Fruit fly (Drosophila melanogaster) whole organism: Measurements from ENCODE around the gene CG10063.

Source experiments
- CG8478 ChIP-seq: fragments of >200 bp; optimal IDR thresholded peaks from 2 replicates; lab custom pipeline; 2018; ENCODE audit warnings: inconsistent platforms
- Dll ChIP-seq: fragments of >200 bp; optimal IDR thresholded peaks from 2 replicates; lab custom pipeline; 2017
- EcR ChIP-seq, 2 experiments: fragments of >200 bp; optimal IDR thresholded peaks; 2 replicates each; lab custom pipeline; 2017; ENCODE audit warnings: missing biosample characterization in 2 of 2, missing genetic modification characterization in 2 of 2, missing genetic modification reagents in 2 of 2
- pan ChIP-seq: fragments of >200 bp; optimal IDR thresholded peaks from 2 replicates; lab custom pipeline; 2017
- psq ChIP-seq: fragments of >200 bp; optimal IDR thresholded peaks from 2 replicates; lab custom pipeline; 2017
- usp ChIP-seq: fragments of >200 bp; optimal IDR thresholded peaks from 2 replicates; lab custom pipeline; 2017; ENCODE audit warnings: missing biosample characterization, missing genetic modification characterization, mixed read lengths

The CG10063 gene

DNA sequence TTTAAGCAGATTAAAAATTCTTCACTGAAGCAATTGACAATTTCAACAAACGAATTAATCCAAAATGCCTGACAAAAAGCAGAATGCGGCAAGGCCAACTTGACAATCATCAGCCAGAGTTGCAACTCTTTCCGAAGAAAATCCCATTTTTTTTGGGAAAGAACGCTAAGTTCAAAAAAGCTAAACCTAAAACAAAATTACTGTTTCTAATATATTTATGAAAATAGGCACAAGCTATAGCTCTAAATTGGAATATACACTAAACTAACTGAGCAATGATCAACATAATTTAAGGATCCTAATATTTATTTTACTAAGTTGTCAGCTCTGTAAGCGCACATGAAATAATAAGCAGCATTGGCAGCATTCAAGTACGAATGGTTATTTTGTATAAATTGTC, at the start of gene CG10063:
TSS of gene CG10063 (minus strand) at position 101 of the 400 bp plus-strand sequence.
- TF ChIP-seq CG8478 (lab: Kevin White, UChicago) (no peak), usp (GFP tag; lab: Kevin White, UChicago) (no peak), psq (lab: Kevin White, UChicago) (no peak), EcR (GFP tag; optimal IDR thresholded peaks at IDR 0.05; lab: Kevin White, UChicago) (no peak), pan (lab: Kevin White, UChicago) (no peak), Dll (lab: Kevin White, UChicago) (no peak)

DNA sequence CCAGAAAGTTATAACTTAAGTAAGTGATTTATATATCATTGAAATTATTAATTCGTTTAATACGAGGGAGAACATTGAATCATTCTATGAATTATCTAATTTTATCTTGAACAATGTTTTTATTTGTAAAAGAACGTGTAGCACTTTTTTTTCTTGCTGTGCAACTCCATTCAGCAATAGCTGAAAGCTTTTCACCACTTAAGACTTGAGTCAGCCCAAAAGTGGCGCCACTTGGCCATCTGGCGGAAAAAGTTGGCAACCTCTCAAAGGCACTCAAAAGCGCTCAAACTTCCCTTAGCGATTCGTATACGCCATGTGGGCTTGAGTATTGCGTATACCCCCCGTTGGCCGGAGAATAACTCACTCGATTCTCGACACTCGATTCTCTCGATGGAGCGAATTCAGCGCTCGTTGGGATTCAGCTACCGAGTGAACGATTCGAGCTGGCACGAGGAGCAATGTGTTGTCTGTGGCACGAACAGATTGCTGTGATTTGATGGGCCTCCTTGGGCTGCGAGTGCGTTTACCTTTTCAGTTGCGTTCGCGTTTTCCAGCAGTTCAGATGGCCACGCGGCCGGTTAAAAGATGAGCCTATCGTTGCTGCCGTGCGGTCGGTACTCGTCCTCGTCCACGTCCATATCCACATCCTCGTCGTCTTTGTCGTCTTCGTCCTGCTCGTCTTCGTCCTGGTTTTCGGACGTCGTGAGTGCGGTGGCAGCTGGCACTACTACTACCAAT, 41.5 kb upstream of the CG10063 start:
- TF ChIP-seq CG8478 (lab: Kevin White, UChicago) (no peak), Dll (lab: Kevin White, UChicago) (no peak), EcR (GFP tag; optimal IDR thresholded peaks at IDR 0.05; lab: Kevin White, UChicago) (no peak), pan (lab: Kevin White, UChicago) (no peak), usp (GFP tag; lab: Kevin White, UChicago) (no peak), psq (lab: Kevin White, UChicago) (no peak)

DNA sequence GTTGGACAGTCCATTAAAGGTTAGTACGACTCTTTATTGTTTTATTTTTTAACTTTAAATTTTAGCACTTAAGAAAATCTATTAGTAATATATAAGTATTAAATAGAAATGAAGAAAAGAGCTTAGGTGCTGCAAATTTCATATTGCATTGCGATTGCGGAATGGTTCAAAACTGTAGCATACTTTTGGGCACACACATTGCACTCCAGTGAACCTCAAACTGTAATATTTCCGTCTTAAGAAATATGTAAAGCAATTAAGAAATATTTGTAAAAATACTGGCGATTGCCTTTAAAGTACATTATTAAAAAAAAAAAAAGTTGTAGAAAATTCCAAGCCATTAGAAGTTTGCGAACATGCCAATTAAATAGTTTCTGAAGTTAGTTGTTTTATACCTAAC, 40.0 kb upstream of the CG10063 start:
- TF ChIP-seq pan (lab: Kevin White, UChicago) (no peak), Dll (lab: Kevin White, UChicago) (no peak), usp (GFP tag; lab: Kevin White, UChicago) (no peak), psq (lab: Kevin White, UChicago) (no peak), CG8478 (lab: Kevin White, UChicago) (no peak), EcR (GFP tag; optimal IDR thresholded peaks at IDR 0.05; lab: Kevin White, UChicago) (no peak)

DNA sequence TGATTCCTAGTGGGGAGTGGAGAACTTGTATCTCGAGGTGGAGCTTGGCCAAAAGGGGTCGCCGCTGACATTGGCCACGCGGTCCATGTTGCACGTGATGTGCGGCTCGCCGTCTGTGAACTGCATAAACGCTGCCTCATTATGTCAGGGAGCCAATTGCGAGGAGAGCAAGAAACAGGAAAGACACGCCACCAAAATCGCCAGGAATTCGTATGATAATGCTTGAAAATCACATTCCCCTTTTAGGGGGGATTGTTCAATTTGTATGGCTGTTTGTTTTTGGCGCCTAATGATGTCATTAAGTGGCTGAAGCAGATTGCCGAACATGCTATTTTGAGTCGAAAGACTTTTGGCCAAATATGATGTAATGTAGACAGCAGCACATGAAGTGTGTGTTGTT, 37.6 kb upstream of the CG10063 start:
- no peak for TF ChIP-seq usp (GFP tag; lab: Kevin White, UChicago)
- no peak for TF ChIP-seq Dll (lab: Kevin White, UChicago)
- no peak for TF ChIP-seq pan (lab: Kevin White, UChicago)
- no peak for TF ChIP-seq EcR (GFP tag; optimal IDR thresholded peaks at IDR 0.05; lab: Kevin White, UChicago)
- no peak for TF ChIP-seq psq (lab: Kevin White, UChicago)

DNA sequence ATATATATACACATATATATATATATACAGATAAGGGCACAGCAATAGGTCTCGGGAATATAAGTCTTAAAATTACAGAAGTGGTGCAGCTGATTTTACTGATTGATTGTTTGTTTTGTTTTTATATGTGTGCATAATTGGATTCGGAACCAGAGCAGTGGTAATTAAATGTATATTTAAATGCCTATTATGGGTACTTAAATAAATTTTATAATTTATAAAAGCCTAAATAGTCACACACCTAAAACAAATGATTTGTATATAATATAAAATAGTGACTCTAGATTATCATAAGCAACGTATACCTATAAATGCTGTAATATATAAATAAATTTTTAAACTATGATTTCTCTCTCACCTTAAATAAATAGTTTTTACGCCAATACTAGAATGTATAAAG, 37.1 kb upstream of the CG10063 start:
- TF ChIP-seq pan (lab: Kevin White, UChicago) (no peak), CG8478 (lab: Kevin White, UChicago) (no peak), psq (lab: Kevin White, UChicago) (no peak), EcR (GFP tag; optimal IDR thresholded peaks at IDR 0.05; lab: Kevin White, UChicago) (no peak), Dll (lab: Kevin White, UChicago) (no peak), usp (GFP tag; lab: Kevin White, UChicago) (no peak)

DNA sequence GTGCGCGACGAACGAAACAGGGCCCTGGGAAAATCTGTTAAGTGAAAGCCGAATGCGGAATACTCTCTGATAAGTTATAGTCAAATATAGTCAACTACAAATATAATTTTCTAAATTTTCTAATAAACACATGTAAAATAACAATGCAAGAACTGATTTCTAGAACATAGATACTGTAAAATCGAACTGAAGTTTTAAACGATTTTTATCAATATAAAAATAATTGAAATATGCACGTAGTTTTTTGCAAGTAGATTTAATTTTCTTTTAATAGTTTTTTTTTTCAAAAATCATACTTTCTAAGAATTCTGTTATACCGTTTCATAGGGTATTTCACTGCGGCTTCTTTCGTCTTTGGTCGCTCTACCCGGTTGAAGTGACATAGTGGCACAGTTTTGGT, 36.1 kb upstream of the CG10063 start:
- TF ChIP-seq CG8478 (lab: Kevin White, UChicago): no peak
- TF ChIP-seq EcR (GFP tag; optimal IDR thresholded peaks at IDR 0.05; lab: Kevin White, UChicago): no peak

DNA sequence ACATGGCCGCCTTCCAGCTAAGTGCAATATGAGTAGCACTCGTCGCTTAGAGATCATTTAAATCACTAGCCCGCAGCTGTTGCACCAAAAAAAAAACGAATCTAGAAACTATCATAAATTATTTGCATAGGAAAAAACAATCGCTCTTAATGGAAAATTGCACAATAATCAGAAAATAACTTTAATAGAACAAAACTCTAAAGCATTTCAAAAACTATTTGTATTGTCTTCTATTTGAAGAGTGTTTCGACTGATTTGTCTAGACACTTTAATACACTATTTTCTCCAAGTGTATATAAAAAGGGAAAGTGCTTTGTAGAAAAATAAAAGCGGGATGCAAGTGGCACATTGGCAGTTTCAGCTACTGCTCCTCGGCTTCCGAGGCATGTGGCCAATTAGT, 34.2 kb upstream of the CG10063 start:
- no peak for TF ChIP-seq Dll (lab: Kevin White, UChicago)
- no peak for TF ChIP-seq CG8478 (lab: Kevin White, UChicago)
- no peak for TF ChIP-seq psq (lab: Kevin White, UChicago)
- TF ChIP-seq usp (GFP tag; lab: Kevin White, UChicago): no peak
- no peak for TF ChIP-seq EcR (GFP tag; optimal IDR thresholded peaks at IDR 0.05; lab: Kevin White, UChicago)
- no peak for TF ChIP-seq pan (lab: Kevin White, UChicago)

DNA sequence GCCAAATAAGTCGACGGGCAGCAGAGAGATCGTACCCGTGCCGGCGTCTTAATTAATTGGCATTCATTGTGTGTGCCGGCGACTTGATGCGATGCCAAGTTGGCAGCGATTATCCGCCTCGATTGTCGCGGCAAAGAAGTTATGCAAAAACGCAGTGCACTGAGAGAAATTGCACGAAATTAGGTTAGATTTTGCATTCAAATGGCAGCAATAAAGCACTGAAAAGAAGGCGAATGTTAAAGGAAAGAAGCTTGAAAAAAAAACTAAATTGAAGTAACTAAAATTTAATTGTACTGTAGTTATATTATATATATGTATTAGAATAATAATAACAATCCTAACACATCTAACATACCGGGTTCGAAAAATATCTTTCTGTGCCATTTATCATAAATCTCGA, 30.9 kb upstream of the CG10063 start:
- TF ChIP-seq Dll (lab: Kevin White, UChicago) (no peak), usp (GFP tag; lab: Kevin White, UChicago) (no peak)

DNA sequence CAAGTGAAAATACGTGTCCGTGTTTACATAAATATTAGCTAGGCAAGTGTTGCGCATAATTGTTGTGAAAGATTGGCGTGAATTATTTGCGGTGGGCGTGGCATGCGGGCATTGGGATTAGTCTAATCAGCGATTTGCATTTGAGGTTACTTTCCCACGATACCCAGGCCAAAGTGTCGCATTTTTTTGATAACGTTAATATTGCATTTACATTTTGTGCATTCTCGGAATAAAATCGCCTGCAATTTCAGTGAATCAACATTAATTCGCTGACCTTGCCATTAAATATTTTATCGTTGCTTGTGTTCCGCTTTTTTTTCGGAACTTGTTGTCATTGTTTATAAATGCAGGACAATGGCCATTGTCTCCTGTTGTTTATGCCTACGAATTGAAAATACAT, 30.1 kb upstream of the CG10063 start:
- TF ChIP-seq usp (GFP tag; lab: Kevin White, UChicago): no peak
- no peak for TF ChIP-seq CG8478 (lab: Kevin White, UChicago)
- no peak for TF ChIP-seq Dll (lab: Kevin White, UChicago)
- no peak for TF ChIP-seq psq (lab: Kevin White, UChicago)
- TF ChIP-seq EcR (GFP tag; optimal IDR thresholded peaks at IDR 0.05; lab: Kevin White, UChicago): no peak
- no peak for TF ChIP-seq pan (lab: Kevin White, UChicago)

DNA sequence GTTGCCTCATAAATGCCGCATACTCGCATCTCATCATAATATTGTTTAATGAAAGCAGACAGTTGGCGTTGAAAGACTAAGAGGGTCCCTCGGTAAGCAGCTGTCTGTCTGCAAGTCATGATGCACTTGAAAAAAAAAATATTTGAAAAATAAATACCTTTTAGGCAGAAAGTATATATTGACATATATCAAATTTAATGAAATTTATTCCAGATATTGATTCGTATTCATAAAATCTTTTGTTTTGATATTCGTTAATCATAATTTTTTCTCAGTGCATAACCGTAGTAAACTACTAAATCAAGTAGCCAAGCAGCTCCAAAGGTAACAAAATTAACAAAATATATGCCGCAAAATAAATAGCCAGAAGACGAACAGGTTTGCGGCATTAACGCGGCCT, 29.6 kb upstream of the CG10063 start:
- TF ChIP-seq Dll (lab: Kevin White, UChicago) (no peak), psq (lab: Kevin White, UChicago) (no peak), CG8478 (lab: Kevin White, UChicago) (no peak), EcR (GFP tag; optimal IDR thresholded peaks at IDR 0.05; lab: Kevin White, UChicago) (no peak), pan (lab: Kevin White, UChicago) (no peak), usp (GFP tag; lab: Kevin White, UChicago) (no peak)

DNA sequence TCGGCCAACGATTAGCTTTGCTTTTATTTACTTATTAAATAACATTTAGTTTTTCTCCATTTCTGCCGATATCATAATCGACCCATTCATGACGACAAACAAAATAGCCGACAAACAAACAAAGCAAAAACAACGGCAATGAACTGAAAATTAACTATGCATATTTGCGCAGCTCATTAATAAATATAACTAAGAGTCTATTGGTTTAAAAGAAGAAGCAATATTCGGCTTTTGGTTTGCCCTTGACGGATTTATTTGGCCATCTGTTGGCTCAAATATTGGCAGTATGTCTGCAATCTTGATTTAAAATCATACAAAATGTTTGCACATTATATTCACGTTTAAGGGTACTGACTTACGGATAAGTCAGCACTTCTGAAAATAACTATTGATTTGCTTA, 27.7 kb upstream of the CG10063 start:
- TF ChIP-seq EcR (GFP tag; optimal IDR thresholded peaks at IDR 0.05; lab: Kevin White, UChicago) (no peak), usp (GFP tag; lab: Kevin White, UChicago) (no peak), CG8478 (lab: Kevin White, UChicago) (no peak), Dll (lab: Kevin White, UChicago) (no peak), pan (lab: Kevin White, UChicago) (no peak), psq (lab: Kevin White, UChicago) (no peak)

DNA sequence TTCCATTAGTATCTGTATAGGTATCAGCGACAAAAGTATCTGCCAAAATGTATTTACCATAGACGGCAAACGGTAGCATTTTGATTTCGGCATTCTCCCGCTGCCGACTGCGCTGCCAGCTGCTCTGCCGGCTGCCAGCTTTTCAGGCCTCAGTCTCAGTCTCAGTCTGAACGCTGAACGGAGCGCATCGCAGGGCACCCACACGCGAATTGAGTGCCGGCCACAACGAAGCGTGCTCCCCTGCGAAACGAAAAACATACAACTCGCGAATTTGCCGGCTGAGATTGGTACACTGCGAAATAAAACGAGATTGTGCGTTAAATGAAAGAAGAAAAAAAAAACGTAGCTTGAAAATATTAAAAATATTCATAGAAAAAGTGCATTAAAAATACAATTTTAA, 26.4 kb upstream of the CG10063 start, which contains the start of gene Mp:
TSS of gene Mp (plus strand) at position 152 of the 400 bp plus-strand sequence.
- TF ChIP-seq CG8478 (lab: Kevin White, UChicago) (no peak), usp (GFP tag; lab: Kevin White, UChicago) (no peak), Dll (lab: Kevin White, UChicago) (no peak), psq (lab: Kevin White, UChicago) (no peak), EcR (GFP tag; optimal IDR thresholded peaks at IDR 0.05; lab: Kevin White, UChicago) (no peak), pan (lab: Kevin White, UChicago) (no peak)
